Worm (Caenorhabditis elegans) whole organism, mixed stage, embryonic: ENCODE data around the gene F19G12.3.

ENCODE experiments used
- M03D4.4 ChIP-seq: sonication (generic microtip); optimal IDR thresholded peaks from 2 replicates; lab custom pipeline; 2017; ENCODE audit warnings: mild to moderate bottlenecking, missing genetic modification characterization, missing compliant biosample characterization
- bed-3 ChIP-seq: fragments of 200-800 bp; sonication (Bioruptor generic); optimal IDR thresholded peaks from 3 replicates; lab custom pipeline; 2018; ENCODE audit warnings: mild to moderate bottlenecking, missing genetic modification characterization, moderate library complexity, missing compliant biosample characterization
- blmp-1 ChIP-seq: fragments of 150-350 bp; optimal IDR thresholded peaks from 2 replicates; lab custom pipeline; 2014; ENCODE audit warnings: missing biosample characterization, missing genetic modification characterization
- ceh-39 ChIP-seq: fragments of 150-350 bp; optimal IDR thresholded peaks from 2 replicates; lab custom pipeline; 2014; ENCODE audit warnings: missing biosample characterization, missing genetic modification characterization
- ceh-43 ChIP-seq: fragments of 200-800 bp; sonication (Bioruptor generic); optimal IDR thresholded peaks from 2 replicates; lab custom pipeline; 2018; ENCODE audit warnings: mild to moderate bottlenecking, missing genetic modification characterization, moderate library complexity, missing compliant biosample characterization
- ceh-83 ChIP-seq: fragments of 200-800 bp; sonication (Bioruptor generic); optimal IDR thresholded peaks from 2 replicates; lab custom pipeline; 2018; ENCODE audit warnings: mild to moderate bottlenecking, missing genetic modification characterization, missing compliant biosample characterization
- ces-1 ChIP-seq: fragments of 150-350 bp; optimal IDR thresholded peaks from 2 replicates; lab custom pipeline; 2014; ENCODE audit warnings: missing biosample characterization, missing genetic modification reagents, missing genetic modification characterization
- cnd-1 ChIP-seq: fragments of 200-800 bp; sonication (Bioruptor generic); optimal IDR thresholded peaks from 2 replicates; lab custom pipeline; 2018; ENCODE audit warnings: mild to moderate bottlenecking, missing genetic modification characterization, missing compliant biosample characterization
- drap-1 ChIP-seq: fragments of 200-800 bp; sonication (Bioruptor generic); optimal IDR thresholded peaks from 3 replicates; lab custom pipeline; 2018; ENCODE audit warnings: mild to moderate bottlenecking, missing genetic modification characterization, missing compliant biosample characterization
- elt-1 ChIP-seq: sonication (generic microtip); optimal IDR thresholded peaks from 2 replicates; lab custom pipeline; 2017; ENCODE audit warnings: missing genetic modification characterization, mild to moderate bottlenecking, missing compliant biosample characterization, antibody characterized with exemption, moderate library complexity, borderline replicate concordance; ENCODE audit not compliant: insufficient read depth
- elt-3 ChIP-seq: fragments of 150-350 bp; optimal IDR thresholded peaks from 2 replicates; lab custom pipeline; 2014; ENCODE audit warnings: missing biosample characterization, missing genetic modification characterization
- flh-1 ChIP-seq: fragments of 200-800 bp; sonication (Bioruptor generic); optimal IDR thresholded peaks from 2 replicates; lab custom pipeline; 2018; ENCODE audit warnings: mild to moderate bottlenecking, missing genetic modification characterization, moderate library complexity, missing compliant biosample characterization
- ham-2 ChIP-seq: fragments of 200-800 bp; sonication (Bioruptor generic); optimal IDR thresholded peaks from 2 replicates; lab custom pipeline; 2018; ENCODE audit warnings: mild to moderate bottlenecking, missing genetic modification characterization, missing compliant biosample characterization
- hlh-1 ChIP-seq: fragments of 150-350 bp; optimal IDR thresholded peaks from 2 replicates; lab custom pipeline; 2014; ENCODE audit warnings: missing biosample characterization, missing genetic modification reagents, missing genetic modification characterization
- lin-13 ChIP-seq: fragments of 150-350 bp; optimal IDR thresholded peaks from 2 replicates; lab custom pipeline; 2014; ENCODE audit warnings: missing biosample characterization, missing genetic modification characterization
- lin-32 ChIP-seq: fragments of 200-800 bp; sonication (Bioruptor generic); optimal IDR thresholded peaks from 2 replicates; lab custom pipeline; 2018; ENCODE audit warnings: mild to moderate bottlenecking, missing genetic modification characterization, missing compliant biosample characterization
- lsy-2 ChIP-seq: fragments of 150-350 bp; optimal IDR thresholded peaks from 2 replicates; lab custom pipeline; 2014; ENCODE audit warnings: missing biosample characterization, missing genetic modification characterization
- mab-5 ChIP-seq: fragments of 150-350 bp; optimal IDR thresholded peaks from 2 replicates; lab custom pipeline; 2014; ENCODE audit warnings: missing biosample characterization, missing genetic modification characterization
- mep-1 ChIP-seq: fragments of 150-350 bp; optimal IDR thresholded peaks from 2 replicates; lab custom pipeline; 2017; ENCODE audit warnings: missing biosample characterization, missing genetic modification reagents, missing genetic modification characterization, inconsistent platforms
- mls-2 ChIP-seq: sonication (generic microtip); optimal IDR thresholded peaks from 2 replicates; lab custom pipeline; 2016; ENCODE audit warnings: mild to moderate bottlenecking, missing genetic modification characterization, moderate library complexity, missing compliant biosample characterization
- nhr-12 ChIP-seq: fragments of 150-350 bp; optimal IDR thresholded peaks from 2 replicates; lab custom pipeline; 2014; ENCODE audit warnings: missing biosample characterization, missing genetic modification characterization
- nhr-2 ChIP-seq: fragments of 150-350 bp; optimal IDR thresholded peaks from 2 replicates; lab custom pipeline; 2014; ENCODE audit warnings: missing biosample characterization, missing genetic modification characterization
- nhr-237 ChIP-seq: fragments of 150-350 bp; optimal IDR thresholded peaks from 2 replicates; lab custom pipeline; 2014; ENCODE audit warnings: missing biosample characterization, missing genetic modification characterization
- nhr-28 ChIP-seq: fragments of 150-350 bp; optimal IDR thresholded peaks from 2 replicates; lab custom pipeline; 2014; ENCODE audit warnings: missing biosample characterization, missing genetic modification characterization
- nhr-76 ChIP-seq: sonication (generic microtip); optimal IDR thresholded peaks from 2 replicates; lab custom pipeline; 2017; ENCODE audit warnings: missing biosample characterization, missing genetic modification characterization
- pha-4 ChIP-seq: fragments of 150-350 bp; optimal IDR thresholded peaks from 2 replicates; lab custom pipeline; 2018; ENCODE audit warnings: missing biosample characterization, missing genetic modification reagents, missing genetic modification characterization
- sem-2 ChIP-seq: fragments of 200-800 bp; sonication (Bioruptor generic); optimal IDR thresholded peaks from 2 replicates; lab custom pipeline; 2018; ENCODE audit warnings: mild to moderate bottlenecking, missing genetic modification characterization, missing compliant biosample characterization
- snpc-4 ChIP-seq: fragments of 150-350 bp; optimal IDR thresholded peaks from 2 replicates; lab custom pipeline; 2014; ENCODE audit warnings: missing biosample characterization, missing genetic modification characterization
- sptf-1 ChIP-seq: sonication (generic microtip); optimal IDR thresholded peaks from 2 replicates; lab custom pipeline; 2017; ENCODE audit warnings: mild to moderate bottlenecking, missing genetic modification characterization, moderate library complexity, missing compliant biosample characterization
- tbx-8 ChIP-seq: fragments of 200-800 bp; sonication (Bioruptor generic); optimal IDR thresholded peaks from 2 replicates; lab custom pipeline; 2018; ENCODE audit warnings: mild to moderate bottlenecking, missing genetic modification characterization, moderate library complexity, missing compliant biosample characterization
- unc-120 ChIP-seq: sonication (generic microtip); optimal IDR thresholded peaks from 2 replicates; lab custom pipeline; 2017; ENCODE audit warnings: missing genetic modification characterization, missing compliant biosample characterization; ENCODE audit not compliant: poor library complexity, severe bottlenecking
- unc-39 ChIP-seq: fragments of 150-350 bp; optimal IDR thresholded peaks from 2 replicates; lab custom pipeline; 2014; ENCODE audit warnings: missing biosample characterization, missing genetic modification characterization
- unc-62 ChIP-seq: fragments of 150-350 bp; optimal IDR thresholded peaks from 2 replicates; lab custom pipeline; 2014; ENCODE audit warnings: missing biosample characterization, missing genetic modification reagents, missing genetic modification characterization
- zip-8 ChIP-seq: fragments of 150-350 bp; optimal IDR thresholded peaks from 2 replicates; lab custom pipeline; 2014; ENCODE audit warnings: missing biosample characterization, missing genetic modification characterization
- ztf-11 ChIP-seq: fragments of 150-350 bp; optimal IDR thresholded peaks from 2 replicates; lab custom pipeline; 2014; ENCODE audit warnings: missing biosample characterization, missing genetic modification characterization

Gene F19G12.3

DNA sequence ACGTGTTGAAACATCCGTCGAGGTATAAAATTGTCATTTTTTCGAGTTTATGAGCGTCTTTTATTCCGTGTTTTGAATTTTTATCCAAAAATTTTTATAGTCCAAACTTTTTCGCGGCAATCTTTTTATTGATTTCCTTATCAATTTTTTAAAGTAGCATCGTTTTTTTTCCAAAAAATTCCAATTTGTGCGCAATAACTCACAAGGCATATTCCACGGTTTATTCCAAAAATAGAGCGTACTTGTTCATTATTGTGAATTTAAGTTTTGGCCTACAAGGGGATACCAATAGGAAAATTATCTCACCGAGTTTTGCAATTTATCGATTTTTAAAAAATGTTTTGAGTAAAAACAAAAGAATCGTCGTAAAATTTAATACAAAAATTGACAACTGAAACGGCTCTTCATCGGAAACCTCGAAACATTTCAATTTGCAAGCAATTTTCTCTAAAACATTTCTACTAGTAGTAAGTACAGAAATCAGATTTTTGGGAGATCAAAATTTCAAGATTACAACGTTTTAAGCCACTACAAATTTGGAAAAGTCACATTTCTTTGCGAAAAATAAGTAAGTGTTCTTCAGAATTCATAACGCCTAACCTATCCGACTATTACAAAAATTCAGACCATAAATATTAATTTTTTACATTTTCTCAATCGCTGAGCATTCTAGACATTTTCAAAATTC lies 19.1 kb downstream of the F19G12.3 start:
- TF ChIP-seq ztf-11 (tag; lab: Kevin White, UChicago) (no peak), M03D4.4 (no peak), mab-5 (tag; lab: Kevin White, UChicago) (no peak), ces-1 (GFP tag; lab: Kevin White, UChicago) (peak; percentile 6), zip-8 (no peak), bed-3 (no peak)

DNA sequence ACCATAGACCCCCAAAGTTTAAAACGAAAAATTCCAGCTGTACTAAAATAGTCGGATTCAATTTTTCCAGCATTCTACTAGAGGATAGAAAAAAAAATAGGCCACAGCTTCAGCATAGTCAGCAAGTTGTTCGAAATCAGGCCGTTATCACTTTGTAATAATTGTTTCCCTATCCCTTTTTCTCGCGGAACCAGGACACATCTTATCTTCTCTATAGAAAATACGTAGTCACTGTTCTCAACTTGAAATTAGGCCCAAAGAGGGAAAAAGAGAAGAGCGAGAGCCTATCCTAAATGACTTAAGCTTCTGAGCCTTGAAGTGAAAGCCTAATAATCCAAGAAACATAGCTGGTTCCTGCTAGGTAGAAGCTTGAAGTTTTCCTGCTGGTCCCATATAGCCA lies 21.1 kb downstream of the F19G12.3 start:
- TF ChIP-seq sptf-1 (tag; lab: Kevin White, UChicago) (peak; percentile 57), flh-1 (GFP tag; lab: Kevin White, UChicago) (no peak), cnd-1 (no peak), unc-120 (no peak), mls-2 (tag; lab: Kevin White, UChicago) (no peak)
- TF ChIP-seq, all 35 proteins: peak for 1

DNA sequence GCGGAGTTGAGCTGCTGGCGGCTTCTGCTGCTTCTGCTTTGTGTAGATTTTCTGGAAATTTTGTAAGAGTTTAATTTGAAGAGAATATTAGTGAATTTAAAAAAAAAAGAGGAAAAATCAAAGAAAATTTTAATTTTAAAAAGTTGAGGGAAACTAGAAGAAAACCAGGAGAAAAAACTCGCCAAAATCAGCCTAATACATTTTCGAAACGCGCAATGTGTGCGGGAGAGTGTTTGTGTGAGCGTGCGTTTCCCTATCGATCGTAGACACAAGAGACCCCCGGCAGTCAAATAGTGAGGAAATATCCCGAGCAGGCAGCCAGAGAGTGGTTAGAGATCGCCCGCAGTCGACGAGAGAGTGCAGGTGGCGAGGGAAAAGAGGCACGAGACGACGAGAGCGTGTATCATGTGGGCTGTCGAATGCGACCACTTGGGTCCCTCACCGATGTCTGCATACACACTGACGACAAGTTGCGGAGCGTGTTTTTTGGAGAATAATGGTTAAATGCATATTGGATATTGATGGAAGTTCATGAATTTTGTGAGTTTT lies 22.1 kb downstream of the F19G12.3 start, which contains the start of gene zfp-3:
Gene zfp-3 (minus strand): TSS at position 51 of the 549 bp plus-strand sequence.
- TF ChIP-seq zip-8 (no peak), lsy-2 (tag; lab: Kevin White, UChicago) (peak; percentile 44), ceh-83 (GFP tag; lab: Kevin White, UChicago) (no peak), ceh-39 (tag; lab: Kevin White, UChicago) (peak; percentile 98), lin-32 (GFP tag; lab: Kevin White, UChicago) (no peak), unc-39 (tag; lab: Kevin White, UChicago) (no peak), hlh-1 (tag; lab: Kevin White, UChicago) (peak; percentile 63), sem-2 (GFP tag; lab: Kevin White, UChicago) (no peak), tbx-8 (GFP tag; lab: Kevin White, UChicago) (no peak), unc-62 (GFP tag; lab: Kevin White, UChicago) (peak; percentile 72), elt-3 (tag; lab: Kevin White, UChicago) (no peak), pha-4 (tag; lab: Kevin White, UChicago) (peak; percentile 93), ztf-11 (tag; lab: Kevin White, UChicago) (peak; percentile 55), mab-5 (tag; lab: Kevin White, UChicago) (no peak), lin-13 (peak; percentile 92), sptf-1 (tag; lab: Kevin White, UChicago) (peak; percentile 66), snpc-4 (tag; lab: Kevin White, UChicago) (no peak), nhr-237 (tag; lab: Kevin White, UChicago) (peak; percentile 90), mep-1 (tag; lab: Kevin White, UChicago) (peak; percentile 83), unc-120 (peak; percentile 60), nhr-2 (no peak), M03D4.4 (peak; percentile 37), nhr-12 (tag; lab: Kevin White, UChicago) (no peak), ham-2 (GFP tag; lab: Kevin White, UChicago) (no peak), blmp-1 (tag; lab: Kevin White, UChicago) (no peak), elt-1 (tag; lab: Kevin White, UChicago) (no peak), bed-3 (no peak), flh-1 (GFP tag; lab: Kevin White, UChicago) (no peak), ceh-43 (GFP tag; lab: Kevin White, UChicago) (no peak), drap-1 (GFP tag; lab: Kevin White, UChicago) (peak; percentile 45), nhr-76 (tag; lab: Kevin White, UChicago) (no peak), mls-2 (tag; lab: Kevin White, UChicago) (peak; percentile 69), ces-1 (GFP tag; lab: Kevin White, UChicago) (peak; percentile 83), cnd-1 (no peak), nhr-28 (tag; lab: Kevin White, UChicago) (no peak)
